Worm (Caenorhabditis elegans) whole organism, L2 larva: ENCODE results near the gene npp-15.
A peak's percentile ranks its signal among the peaks of the same experiment; 100 is the strongest.

Experiments
- C34F6.9 ChIP-seq: fragments of 150-350 bp; optimal IDR thresholded peaks from 2 replicates; lab custom pipeline; 2014; ENCODE audit warnings: missing biosample characterization, missing genetic modification characterization
- F13H6.1 ChIP-seq: sonication (generic microtip); optimal IDR thresholded peaks from 2 replicates; lab custom pipeline; 2016; ENCODE audit warnings: missing genetic modification characterization, missing compliant biosample characterization
- R02D3.7 ChIP-seq: fragments of 150-350 bp; optimal IDR thresholded peaks from 2 replicates; lab custom pipeline; 2014; ENCODE audit warnings: missing biosample characterization, missing genetic modification characterization
- Y55F3AM.14 ChIP-seq: fragments of 200-800 bp; sonication (Bioruptor generic); optimal IDR thresholded peaks from 2 replicates; lab custom pipeline; 2018; ENCODE audit warnings: mild to moderate bottlenecking, missing genetic modification characterization, missing compliant biosample characterization
- ZK546.5 ChIP-seq: sonication (generic microtip); optimal IDR thresholded peaks from 2 replicates; lab custom pipeline; 2017; ENCODE audit warnings: missing biosample characterization, missing genetic modification characterization
- alr-1 ChIP-seq: fragments of 150-350 bp; optimal IDR thresholded peaks from 2 replicates; lab custom pipeline; 2014; ENCODE audit warnings: missing biosample characterization, missing genetic modification characterization
- aly-2 ChIP-seq: fragments of 150-350 bp; optimal IDR thresholded peaks from 2 replicates; lab custom pipeline; 2014; ENCODE audit warnings: missing biosample characterization, missing genetic modification characterization
- ama-1 ChIP-seq: fragments of 150-350 bp; optimal IDR thresholded peaks from 2 replicates; lab custom pipeline; 2018; ENCODE audit warnings: inconsistent platforms
- blmp-1 ChIP-seq: sonication (generic microtip); optimal IDR thresholded peaks from 2 replicates; lab custom pipeline; 2017; ENCODE audit warnings: missing genetic modification characterization, mild to moderate bottlenecking, missing compliant biosample characterization, antibody characterized with exemption, moderate library complexity; ENCODE audit not compliant: insufficient read depth
- ceh-16 ChIP-seq: fragments of 150-350 bp; optimal IDR thresholded peaks from 2 replicates; lab custom pipeline; 2014; ENCODE audit warnings: missing biosample characterization, missing genetic modification characterization
- ceh-82 ChIP-seq: fragments of 150-350 bp; optimal IDR thresholded peaks from 2 replicates; lab custom pipeline; 2014; ENCODE audit warnings: missing biosample characterization, missing genetic modification characterization
- crh-2 ChIP-seq: sonication (generic microtip); optimal IDR thresholded peaks from 2 replicates; lab custom pipeline; 2017; ENCODE audit warnings: missing biosample characterization, missing genetic modification characterization
- egl-27 ChIP-seq: sonication (generic microtip); optimal IDR thresholded peaks from 3 replicates; lab custom pipeline; 2017; ENCODE audit warnings: missing biosample characterization, missing genetic modification reagents, missing genetic modification characterization
- elt-1 ChIP-seq: fragments of 150-350 bp; optimal IDR thresholded peaks from 2 replicates; lab custom pipeline; 2014; ENCODE audit warnings: missing biosample characterization, missing genetic modification characterization
- elt-3 ChIP-seq: sonication (generic microtip); optimal IDR thresholded peaks from 2 replicates; lab custom pipeline; 2017; ENCODE audit warnings: missing biosample characterization, missing genetic modification characterization
- fos-1 ChIP-seq: fragments of 150-350 bp; optimal IDR thresholded peaks from 2 replicates; lab custom pipeline; 2014; ENCODE audit warnings: missing biosample characterization, missing genetic modification characterization
- gmeb-1 ChIP-seq: fragments of 150-350 bp; optimal IDR thresholded peaks from 2 replicates; lab custom pipeline; 2014; ENCODE audit warnings: missing biosample characterization, missing genetic modification characterization
- lin-11 ChIP-seq: fragments of 150-350 bp; sonication (generic microtip); optimal IDR thresholded peaks from 2 replicates; lab custom pipeline; 2014; ENCODE audit warnings: missing biosample characterization, missing genetic modification characterization, inconsistent platforms, mixed read lengths
- lin-13 ChIP-seq: fragments of 150-350 bp; optimal IDR thresholded peaks from 2 replicates; lab custom pipeline; 2014; ENCODE audit warnings: missing biosample characterization, missing genetic modification reagents, missing genetic modification characterization
- lin-39 ChIP-seq: fragments of 150-350 bp; optimal IDR thresholded peaks from 2 replicates; lab custom pipeline; 2014; ENCODE audit warnings: missing biosample characterization, missing genetic modification reagents, missing genetic modification characterization
- lsy-2 ChIP-seq, 2 experiments: fragments of 150-350 bp in 1 of 2; sonication (generic microtip) in 1 of 2; optimal IDR thresholded peaks; 2 replicates each; lab custom pipeline; 2014 to 2017; ENCODE audit warnings: missing biosample characterization in 2 of 2, missing genetic modification characterization in 2 of 2
- mab-5 ChIP-seq: fragments of 150-350 bp; optimal IDR thresholded peaks from 2 replicates; lab custom pipeline; 2014; ENCODE audit warnings: missing biosample characterization, missing genetic modification characterization
- mbf-1 ChIP-seq: sonication (generic microtip); optimal IDR thresholded peaks from 2 replicates; lab custom pipeline; 2017; ENCODE audit warnings: missing biosample characterization, missing genetic modification characterization
- mdl-1 ChIP-seq, 2 experiments: fragments of 150-350 bp in 1 of 2; sonication (generic microtip) in 1 of 2; optimal IDR thresholded peaks; 2 replicates each; lab custom pipeline; 2017; ENCODE audit warnings: missing biosample characterization in 2 of 2, missing genetic modification characterization in 2 of 2
- nhr-10 ChIP-seq: sonication (generic microtip); optimal IDR thresholded peaks from 2 replicates; lab custom pipeline; 2017; ENCODE audit warnings: missing biosample characterization, missing genetic modification characterization
- nhr-12 ChIP-seq: fragments of 150-350 bp; optimal IDR thresholded peaks from 2 replicates; lab custom pipeline; 2014; ENCODE audit warnings: missing biosample characterization, missing genetic modification characterization
- nhr-129 ChIP-seq: fragments of 150-350 bp; optimal IDR thresholded peaks from 2 replicates; lab custom pipeline; 2014; ENCODE audit warnings: missing biosample characterization, missing genetic modification characterization
- nhr-21 ChIP-seq: fragments of 150-350 bp; optimal IDR thresholded peaks from 2 replicates; lab custom pipeline; 2014; ENCODE audit warnings: missing biosample characterization, missing genetic modification characterization
- nhr-23 ChIP-seq: fragments of 150-350 bp; optimal IDR thresholded peaks from 2 replicates; lab custom pipeline; 2014; ENCODE audit warnings: missing biosample characterization, missing genetic modification reagents, missing genetic modification characterization
- nhr-25 ChIP-seq: fragments of 150-350 bp; sonication (generic microtip); optimal IDR thresholded peaks from 3 replicates; lab custom pipeline; 2014; ENCODE audit warnings: missing biosample characterization, missing genetic modification characterization
- nhr-6 ChIP-seq: fragments of 150-350 bp; optimal IDR thresholded peaks from 2 replicates; lab custom pipeline; 2014; ENCODE audit warnings: missing biosample characterization, missing genetic modification characterization
- nhr-77 ChIP-seq: fragments of 150-350 bp; optimal IDR thresholded peaks from 2 replicates; lab custom pipeline; 2014; ENCODE audit warnings: missing biosample characterization, missing genetic modification characterization
- peb-1 ChIP-seq: fragments of 150-350 bp; optimal IDR thresholded peaks from 2 replicates; lab custom pipeline; 2014; ENCODE audit warnings: missing biosample characterization, missing genetic modification characterization
- sem-4 ChIP-seq: fragments of 150-350 bp; optimal IDR thresholded peaks from 2 replicates; lab custom pipeline; 2014; ENCODE audit warnings: missing biosample characterization, missing genetic modification reagents, missing genetic modification characterization
- skn-1 ChIP-seq: sonication (generic microtip); optimal IDR thresholded peaks from 2 replicates; lab custom pipeline; 2017; ENCODE audit warnings: missing biosample characterization, missing genetic modification characterization
- sma-3 ChIP-seq: sonication (generic microtip); optimal IDR thresholded peaks from 2 replicates; lab custom pipeline; 2016; ENCODE audit warnings: missing genetic modification reagents, missing genetic modification characterization, missing compliant biosample characterization
- sma-9 ChIP-seq, 2 experiments: fragments of 150-350 bp in 1 of 2; sonication (generic microtip) in 1 of 2; optimal IDR thresholded peaks; 2 replicates each; lab custom pipeline; 2014 to 2016; ENCODE audit warnings: missing genetic modification characterization in 2 of 2, mild to moderate bottlenecking in 1 of 2, missing biosample characterization in 1 of 2, missing compliant biosample characterization in 1 of 2, missing genetic modification reagents in 1 of 2, moderate library complexity in 1 of 2
- snpc-4 ChIP-seq: fragments of 150-350 bp; optimal IDR thresholded peaks from 2 replicates; lab custom pipeline; 2014; ENCODE audit warnings: missing biosample characterization, missing genetic modification characterization
- unc-39 ChIP-seq: fragments of 150-350 bp; optimal IDR thresholded peaks from 2 replicates; lab custom pipeline; 2014; ENCODE audit warnings: missing biosample characterization, missing genetic modification characterization
- unc-55 ChIP-seq: fragments of 150-350 bp; sonication (generic microtip); optimal IDR thresholded peaks from 3 replicates; lab custom pipeline; 2014; ENCODE audit warnings: missing biosample characterization, missing genetic modification reagents, missing genetic modification characterization
- unc-62 ChIP-seq: fragments of 150-350 bp; optimal IDR thresholded peaks from 2 replicates; lab custom pipeline; 2014; ENCODE audit warnings: missing biosample characterization, missing genetic modification reagents, missing genetic modification characterization
- zag-1 ChIP-seq: fragments of 150-350 bp; optimal IDR thresholded peaks from 2 replicates; lab custom pipeline; 2014; ENCODE audit warnings: missing biosample characterization, missing genetic modification characterization
- ztf-11 ChIP-seq: sonication (generic microtip); optimal IDR thresholded peaks from 2 replicates; lab custom pipeline; 2017; ENCODE audit warnings: missing biosample characterization, missing genetic modification characterization
- ztf-4 ChIP-seq: fragments of 150-350 bp; optimal IDR thresholded peaks from 2 replicates; lab custom pipeline; 2014; ENCODE audit warnings: missing biosample characterization, missing genetic modification characterization

npp-15 gene

ce11 chrIII:7973201-7973767 lies 44.4 kb downstream of the npp-15 start, which contains the start of the genes eef-1B.1 and aco-2:
Gene eef-1B.1 (minus strand): TSS chrIII:7973386.
Gene aco-2 (plus strand): TSS chrIII:7973717.
- TF ChIP-seq sem-4 (tag; lab: Kevin White, UChicago), result peak; percentile 75
- TF ChIP-seq fos-1, result peak; percentile 80
- peak; percentile 90 for TF ChIP-seq F13H6.1
- TF ChIP-seq nhr-6, result peak; percentile 27
- peak; percentile 55 for TF ChIP-seq ztf-4 (tag; lab: Kevin White, UChicago)
- no peak for TF ChIP-seq nhr-10 (tag; lab: Kevin White, UChicago)
- TF ChIP-seq R02D3.7 (tag; lab: Kevin White, UChicago), result peak; percentile 50
- peak; percentile 82 for TF ChIP-seq blmp-1 (tag; lab: Kevin White, UChicago)
- TF ChIP-seq egl-27 (tag; lab: Kevin White, UChicago), result peak; percentile 87
- TF ChIP-seq unc-39, result no peak
- peak; percentile 47 for TF ChIP-seq ZK546.5 (tag; lab: Kevin White, UChicago)
- TF ChIP-seq lin-11 (tag; lab: Kevin White, UChicago), result peak; percentile 90
- TF ChIP-seq sma-9 (GFP tag; optimal IDR thresholded peaks at IDR 0.05; lab: Kevin White, UChicago), result peak; percentile 95
- no peak for TF ChIP-seq sma-9 (tag; optimal IDR thresholded peaks at IDR 0.05; lab: Kevin White, UChicago)
- peak; percentile 36 for TF ChIP-seq Y55F3AM.14 (GFP tag; lab: Kevin White, UChicago)
- no peak for TF ChIP-seq mbf-1 (tag; lab: Kevin White, UChicago)
- no peak for TF ChIP-seq ztf-11
- no peak for TF ChIP-seq ceh-82 (tag; lab: Kevin White, UChicago)
- peak; percentile 73 for TF ChIP-seq snpc-4 (tag; lab: Kevin White, UChicago)
- no peak for TF ChIP-seq elt-1 (tag; lab: Kevin White, UChicago)
- peak; percentile 86 for TF ChIP-seq mab-5 (tag; lab: Kevin White, UChicago)
- peak in 1 of 2 experiments; percentile 61 for TF ChIP-seq mdl-1 (tag; optimal IDR thresholded peaks at IDR 0.05; lab: Kevin White, UChicago)
- TF ChIP-seq ceh-16 (tag; lab: Kevin White, UChicago), result peak; percentile 56
- peak; percentile 80 for TF ChIP-seq nhr-77 (tag; lab: Kevin White, UChicago)
- TF ChIP-seq nhr-12 (tag; lab: Kevin White, UChicago), result peak; percentile 28
- peak; percentile 94 for TF ChIP-seq sma-3 (GFP tag; lab: Kevin White, UChicago)
- TF ChIP-seq aly-2 (tag; lab: Kevin White, UChicago), result no peak
- peak; percentile 93 for TF ChIP-seq nhr-129 (tag; lab: Kevin White, UChicago)
- peak; percentile 93 for TF ChIP-seq gmeb-1 (tag; lab: Kevin White, UChicago)
- peak; percentile 94 for TF ChIP-seq nhr-25 (tag; lab: Kevin White, UChicago)
- peak; percentile 94 for TF ChIP-seq nhr-21 (tag; lab: Kevin White, UChicago)
- peak; percentile 52 for TF ChIP-seq zag-1 (tag; lab: Kevin White, UChicago)
- no peak for TF ChIP-seq alr-1
- TF ChIP-seq skn-1 (tag; lab: Kevin White, UChicago), result peak; percentile 52
- no peak for TF ChIP-seq nhr-23 (tag; lab: Kevin White, UChicago)
- peak; percentile 89 for TF ChIP-seq lin-13
- no peak for TF ChIP-seq lin-39 (tag; lab: Kevin White, UChicago)
- TF ChIP-seq peb-1 (tag; lab: Kevin White, UChicago), result no peak
- TF ChIP-seq C34F6.9, result peak; percentile 92
- TF ChIP-seq unc-62 (GFP tag; lab: Kevin White, UChicago), result peak; percentile 26
- peak; percentile 86 to 95 for TF ChIP-seq lsy-2 (tag; optimal IDR thresholded peaks at IDR 0.05; lab: Kevin White, UChicago)
- peak; percentile 93 for TF ChIP-seq crh-2 (tag; lab: Kevin White, UChicago)
- TF ChIP-seq unc-55 (GFP tag; lab: Kevin White, UChicago), result peak; percentile 97
- TF ChIP-seq, all 48 proteins: peak for 31

- no peak for TF ChIP-seq nhr-23 (tag; lab: Kevin White, UChicago)
- peak; percentile 83 for TF ChIP-seq blmp-1 (tag; lab: Kevin White, UChicago)
- no peak for TF ChIP-seq zag-1 (tag; lab: Kevin White, UChicago)
- TF ChIP-seq gmeb-1 (tag; lab: Kevin White, UChicago), result no peak
- TF ChIP-seq lsy-2 (tag; optimal IDR thresholded peaks at IDR 0.05; lab: Kevin White, UChicago), result peak in 1 of 2 experiments; percentile 39
- no peak for TF ChIP-seq unc-62 (GFP tag; lab: Kevin White, UChicago)
- no peak for TF ChIP-seq elt-3
- no peak for TF ChIP-seq R02D3.7 (tag; lab: Kevin White, UChicago)
- TF ChIP-seq crh-2 (tag; lab: Kevin White, UChicago), result peak; percentile 6
- TF ChIP-seq snpc-4 (tag; lab: Kevin White, UChicago), result no peak
- no peak for TF ChIP-seq nhr-12 (tag; lab: Kevin White, UChicago)
- TF ChIP-seq C34F6.9, result peak; percentile 15
- TF ChIP-seq nhr-21 (tag; lab: Kevin White, UChicago), result peak; percentile 33
- peak; percentile 65 for TF ChIP-seq nhr-129 (tag; lab: Kevin White, UChicago)
- TF ChIP-seq nhr-25 (tag; lab: Kevin White, UChicago), result peak; percentile 41
- TF ChIP-seq unc-55 (GFP tag; lab: Kevin White, UChicago), result no peak
- no peak for TF ChIP-seq egl-27 (tag; lab: Kevin White, UChicago)
- peak; percentile 33 for TF ChIP-seq sma-9 (GFP tag; optimal IDR thresholded peaks at IDR 0.05; lab: Kevin White, UChicago)
- TF ChIP-seq sma-9 (tag; optimal IDR thresholded peaks at IDR 0.05; lab: Kevin White, UChicago), result no peak
- peak; percentile 45 for TF ChIP-seq ztf-4 (tag; lab: Kevin White, UChicago)
- no peak for TF ChIP-seq skn-1 (tag; lab: Kevin White, UChicago)
- TF ChIP-seq fos-1, result peak; percentile 29
- no peak for TF ChIP-seq ZK546.5 (tag; lab: Kevin White, UChicago)
- peak; percentile 57 for TF ChIP-seq ama-1 (lab: Kevin White, UChicago)
- TF ChIP-seq lin-11 (tag; lab: Kevin White, UChicago), result no peak
- TF ChIP-seq, all 48 proteins: peak for 11
These were observed 45.2 kb downstream of the npp-15 start for ce11 chrIII:7973968-7974607.
